Worm (Caenorhabditis elegans) whole organism, L4 larva: Measurements from ENCODE around the gene metl-6.
A peak's percentile ranks its signal among the peaks of the same experiment; 100 is the strongest.

Source experiments
- F10B5.3 ChIP-seq: sonication (generic microtip); optimal IDR thresholded peaks from 2 replicates; lab custom pipeline; 2016; ENCODE audit warnings: mild to moderate bottlenecking, missing genetic modification characterization, missing compliant biosample characterization
- F26F4.8 ChIP-seq: fragments of 200-800 bp; sonication (Bioruptor generic); conservative IDR thresholded peaks from 2 replicates; pipeline ENCODE4 v1.3.6; 2022; ENCODE audit warnings: missing genetic modification characterization, missing compliant biosample characterization
- F37D6.2 ChIP-seq: sonication (generic microtip); optimal IDR thresholded peaks from 2 replicates; lab custom pipeline; 2016; ENCODE audit warnings: mild to moderate bottlenecking, missing genetic modification characterization, missing compliant biosample characterization
- R02D3.7 ChIP-seq: fragments of 150-350 bp; sonication (generic microtip); optimal IDR thresholded peaks from 3 replicates; lab custom pipeline; 2014; ENCODE audit warnings: missing biosample characterization, missing genetic modification characterization
- T20F7.1 ChIP-seq: fragments of 200-800 bp; sonication (Bioruptor generic); optimal IDR thresholded peaks from 2 replicates; lab custom pipeline; 2018; ENCODE audit warnings: mild to moderate bottlenecking, missing genetic modification characterization, missing compliant biosample characterization
- Y48G9A.11 ChIP-seq: fragments of 200-800 bp; sonication (Bioruptor generic); IDR thresholded peaks from 2 replicates; pipeline ENCODE4 v1.3.6; 2022; ENCODE audit warnings: missing genetic modification reagents, missing genetic modification characterization, missing compliant biosample characterization
- ZK546.5 ChIP-seq, 2 experiments: sonication (generic microtip); optimal IDR thresholded peaks; 2 replicates each; lab custom pipeline; 2017; ENCODE audit warnings: missing biosample characterization in 2 of 2, missing genetic modification characterization in 2 of 2
- aha-1 ChIP-seq: fragments of 150-350 bp; peaks from one replicate; lab custom pipeline; 2014; ENCODE audit warnings: missing biosample characterization, missing genetic modification characterization
- aly-2 ChIP-seq: sonication (generic microtip); optimal IDR thresholded peaks from 2 replicates; lab custom pipeline; 2018; ENCODE audit warnings: missing biosample characterization, missing genetic modification characterization
- attf-4 ChIP-seq: sonication (generic microtip); optimal IDR thresholded peaks from 3 replicates; lab custom pipeline; 2017; ENCODE audit warnings: missing biosample characterization, missing genetic modification characterization
- ceh-28 ChIP-seq: fragments of 150-350 bp; optimal IDR thresholded peaks from 2 replicates; lab custom pipeline; 2014; ENCODE audit warnings: missing biosample characterization, missing genetic modification reagents, missing genetic modification characterization
- ceh-44 ChIP-seq: fragments of 200-800 bp; sonication (Bioruptor generic); IDR thresholded peaks from 2 replicates; pipeline ENCODE4 v1.3.6; 2022; ENCODE audit warnings: missing genetic modification reagents, missing genetic modification characterization, missing compliant biosample characterization
- ceh-62 ChIP-seq: sonication (generic microtip); optimal IDR thresholded peaks from 2 replicates; lab custom pipeline; 2017; ENCODE audit warnings: missing biosample characterization, missing genetic modification characterization
- ces-1 ChIP-seq: fragments of 150-350 bp; sonication (generic microtip); optimal IDR thresholded peaks from 4 replicates; lab custom pipeline; 2014; ENCODE audit warnings: missing biosample characterization, missing genetic modification reagents, missing genetic modification characterization
- daf-19 ChIP-seq: fragments of 200-800 bp; sonication (Bioruptor generic); conservative IDR thresholded peaks from 2 replicates; pipeline ENCODE4 v1.3.6; 2022; ENCODE audit warnings: missing genetic modification characterization, missing compliant biosample characterization
- daf-8 ChIP-seq: fragments of 200-800 bp; sonication (Bioruptor generic); IDR thresholded peaks from 2 replicates; pipeline ENCODE4 v1.3.6; 2022; ENCODE audit warnings: missing genetic modification characterization, missing compliant biosample characterization
- dmd-9 ChIP-seq: fragments of 200-800 bp; sonication (Bioruptor generic); IDR thresholded peaks from 2 replicates; pipeline ENCODE4 v1.3.6; 2022; ENCODE audit warnings: missing genetic modification reagents, missing genetic modification characterization, missing compliant biosample characterization
- dve-1 ChIP-seq: sonication (generic microtip); optimal IDR thresholded peaks from 2 replicates; lab custom pipeline; 2017; ENCODE audit warnings: antibody characterized with exemption, mild to moderate bottlenecking, missing genetic modification characterization, missing compliant biosample characterization; ENCODE audit not compliant: insufficient read depth
- egl-43 ChIP-seq: fragments of 200-800 bp; sonication (Bioruptor generic); IDR thresholded peaks from 2 replicates; pipeline ENCODE4 v1.3.6; 2022; ENCODE audit warnings: missing genetic modification reagents, missing genetic modification characterization, missing compliant biosample characterization
- hif-1 ChIP-seq, 2 experiments: sonication (generic microtip); optimal IDR thresholded peaks; 2 replicates each; lab custom pipeline; 2016 to 2017; ENCODE audit warnings: missing compliant biosample characterization in 2 of 2, missing genetic modification characterization in 2 of 2, missing genetic modification reagents in 2 of 2, missing genotype in 2 of 2, mild to moderate bottlenecking in 1 of 2
- hlh-30 ChIP-seq: sonication (generic microtip); optimal IDR thresholded peaks from 2 replicates; lab custom pipeline; 2017; ENCODE audit warnings: antibody characterized with exemption, mild to moderate bottlenecking, missing genetic modification characterization, missing compliant biosample characterization; ENCODE audit not compliant: insufficient read depth
- hmg-1.1 ChIP-seq: fragments of 200-800 bp; sonication (Bioruptor generic); IDR thresholded peaks from 2 replicates; pipeline ENCODE4 v1.3.6; 2022; ENCODE audit warnings: missing genetic modification reagents, missing genetic modification characterization, missing compliant biosample characterization
- lim-7 ChIP-seq: fragments of 200-800 bp; sonication (Bioruptor generic); IDR thresholded peaks from 2 replicates; pipeline ENCODE4 v1.3.6; 2022; ENCODE audit warnings: missing genetic modification characterization, missing compliant biosample characterization
- lin-13 ChIP-seq: fragments of 150-350 bp; optimal IDR thresholded peaks from 2 replicates; lab custom pipeline; 2014; ENCODE audit warnings: missing biosample characterization, missing genetic modification reagents, missing genetic modification characterization
- lin-29 ChIP-seq: fragments of 200-800 bp; sonication (Bioruptor generic); IDR thresholded peaks from 2 replicates; pipeline ENCODE4 v1.3.6; 2022; ENCODE audit warnings: missing genetic modification reagents, missing genetic modification characterization, missing compliant biosample characterization
- lir-3 ChIP-seq: sonication (generic microtip); optimal IDR thresholded peaks from 2 replicates; lab custom pipeline; 2016; ENCODE audit warnings: mild to moderate bottlenecking, missing genetic modification characterization, missing compliant biosample characterization
- lsy-2 ChIP-seq, 2 experiments: fragments of 150-350 bp in 1 of 2; sonication (generic microtip) in 1 of 2; optimal IDR thresholded peaks; 2 replicates each; lab custom pipeline; 2014 to 2017; ENCODE audit warnings: missing biosample characterization in 2 of 2, missing genetic modification characterization in 2 of 2
- madf-5 ChIP-seq, 2 experiments: fragments of 200-800 bp; sonication (Bioruptor generic); IDR thresholded peaks; 2 replicates each; pipeline ENCODE4 v1.3.6; 2022; ENCODE audit warnings: missing compliant biosample characterization in 2 of 2, missing genetic modification characterization in 2 of 2
- mdl-1 ChIP-seq, 2 experiments: fragments of 150-350 bp in 1 of 2; sonication (generic microtip) in 1 of 2; optimal IDR thresholded peaks; 2 replicates each; lab custom pipeline; 2014 to 2017; ENCODE audit warnings: missing biosample characterization in 2 of 2, missing genetic modification characterization in 2 of 2
- mdt-29 ChIP-seq: fragments of 200-800 bp; sonication (Bioruptor generic); IDR thresholded peaks from 2 replicates; pipeline ENCODE4 v1.3.6; 2022; ENCODE audit warnings: missing genetic modification reagents, missing genetic modification characterization, missing compliant biosample characterization
- mes-2 ChIP-seq: sonication (generic microtip); optimal IDR thresholded peaks from 2 replicates; lab custom pipeline; 2016; ENCODE audit warnings: missing genotype, mild to moderate bottlenecking, missing genetic modification characterization, missing compliant biosample characterization; ENCODE audit not compliant: poor library complexity, severe bottlenecking
- nhr-11 ChIP-seq: fragments of 150-350 bp; optimal IDR thresholded peaks from 2 replicates; lab custom pipeline; 2014; ENCODE audit warnings: missing biosample characterization, missing genetic modification characterization
- nhr-237 ChIP-seq: sonication (generic microtip); optimal IDR thresholded peaks from 2 replicates; lab custom pipeline; 2017; ENCODE audit warnings: missing biosample characterization, missing genetic modification characterization
- nhr-28 ChIP-seq: fragments of 150-350 bp; optimal IDR thresholded peaks from 2 replicates; lab custom pipeline; 2014; ENCODE audit warnings: missing biosample characterization, missing genetic modification characterization
- nhr-42 ChIP-seq: fragments of 200-800 bp; sonication (Bioruptor generic); IDR thresholded peaks from 2 replicates; pipeline ENCODE4 v1.3.6; 2022; ENCODE audit warnings: missing genetic modification characterization, missing compliant biosample characterization
- nhr-77 ChIP-seq: fragments of 150-350 bp; optimal IDR thresholded peaks from 2 replicates; lab custom pipeline; 2014; ENCODE audit warnings: missing biosample characterization, missing genetic modification characterization
- pha-4 ChIP-seq, 2 experiments: fragments of 150-350 bp in 1 of 2; fragments of 200-800 bp in 1 of 2; sonication (Bioruptor generic) in 1 of 2; IDR thresholded peaks in 1 of 2; optimal IDR thresholded peaks in 1 of 2; 2 replicates each; pipeline versions ENCODE4 v1.3.6 to Lab custom; 2014 to 2022; ENCODE audit warnings: missing genetic modification characterization in 2 of 2, missing genetic modification reagents in 2 of 2, missing biosample characterization in 1 of 2, missing compliant biosample characterization in 1 of 2
- php-3 ChIP-seq: fragments of 200-800 bp; sonication (Bioruptor generic); IDR thresholded peaks from 2 replicates; pipeline ENCODE4 v1.3.6; 2022; ENCODE audit warnings: missing genetic modification reagents, missing genetic modification characterization, missing compliant biosample characterization
- snpc-4 ChIP-seq: fragments of 150-350 bp; optimal IDR thresholded peaks from 2 replicates; lab custom pipeline; 2014; ENCODE audit warnings: missing biosample characterization, missing genetic modification characterization
- spr-1 ChIP-seq: sonication (generic microtip); optimal IDR thresholded peaks from 2 replicates; lab custom pipeline; 2016; ENCODE audit warnings: mild to moderate bottlenecking, missing genetic modification characterization, missing compliant biosample characterization
- tra-1 ChIP-seq: fragments of 200-800 bp; sonication (Bioruptor generic); IDR thresholded peaks from 2 replicates; pipeline ENCODE4 v1.3.6; 2022; ENCODE audit warnings: missing genetic modification reagents, missing genetic modification characterization, missing compliant biosample characterization
- unc-62 ChIP-seq, 3 experiments: fragments of 150-350 bp in 1 of 3; sonication (generic microtip); optimal IDR thresholded peaks in 2 of 3; peaks in 1 of 3; 1 replicate in 1 of 3; 2 replicates in 2 of 3; lab custom pipeline; 2014 to 2017; ENCODE audit warnings: missing biosample characterization in 3 of 3, missing genetic modification characterization in 3 of 3, missing genetic modification reagents in 3 of 3, missing genotype in 1 of 3
- vab-7 ChIP-seq: fragments of 200-800 bp; sonication (Bioruptor generic); IDR thresholded peaks from 2 replicates; pipeline ENCODE4 v1.3.6; 2022; ENCODE audit warnings: missing genetic modification reagents, missing genetic modification characterization, missing compliant biosample characterization
- zip-11 ChIP-seq: fragments of 200-800 bp; sonication (Bioruptor generic); IDR thresholded peaks from 2 replicates; pipeline ENCODE4 v1.3.6; 2022; ENCODE audit warnings: missing genetic modification characterization, missing compliant biosample characterization

metl-6 gene

ce11 chrIII:3957850-3958249, 36.3 kb upstream of the metl-6 start:
- TF ChIP-seq aha-1 (peak; percentile 60), ceh-28 (no peak)

- no peak for TF ChIP-seq F37D6.2 (tag; lab: Kevin White, UChicago)
- 0 out of 2 replicates have a peak, but pooled peaks have one; percentile 53 for TF ChIP-seq egl-43
- TF ChIP-seq attf-4: no peak
- TF ChIP-seq mes-2 (tag; lab: Kevin White, UChicago): no peak
- TF ChIP-seq nhr-28 (tag; lab: Kevin White, UChicago): no peak
- peak; percentile 1 for TF ChIP-seq snpc-4 (tag; lab: Kevin White, UChicago)
- TF ChIP-seq lsy-2 (tag; optimal IDR thresholded peaks at IDR 0.05; lab: Kevin White, UChicago): no peak
- no peak for TF ChIP-seq lir-3 (tag; lab: Kevin White, UChicago)
- no peak for TF ChIP-seq mdt-29 (GFP tag; lab: Robert Waterston, UW)
- no peak for TF ChIP-seq ceh-62 (tag; lab: Kevin White, UChicago)
- no peak for TF ChIP-seq daf-8 (GFP tag; lab: Robert Waterston, UW)
- no peak for TF ChIP-seq nhr-77 (tag; lab: Kevin White, UChicago)
- no peak for TF ChIP-seq lin-13 (GFP tag; lab: Kevin White, UChicago)
- no peak for TF ChIP-seq R02D3.7 (tag; lab: Kevin White, UChicago)
- TF ChIP-seq daf-19: 0 out of 2 replicates have a peak, but pooled peaks have one; percentile 62
- peak; percentile 18 for TF ChIP-seq aha-1
Measured at ce11 chrIII:3957119-3957739, 35.7 kb upstream of the metl-6 start.

ce11 chrIII:3956293-3956692, 34.8 kb upstream of the metl-6 start, which contains the start of gene F37A8.5:
TSS of gene F37A8.5 (plus strand) at chrIII:3956624.
- TF ChIP-seq Y48G9A.11 (GFP tag; lab: Robert Waterston, UW) (no peak), ceh-44 (no peak), madf-5 (GFP tag; IDR thresholded peaks at IDR 0.05; lab: Robert Waterston, UW) (no peak), tra-1 (GFP tag; lab: Robert Waterston, UW) (no peak), nhr-42 (GFP tag; lab: Robert Waterston, UW) (no peak), lsy-2 (tag; optimal IDR thresholded peaks at IDR 0.05; lab: Kevin White, UChicago) (peak in 1 of 2 experiments; percentile 10), ces-1 (GFP tag; lab: Kevin White, UChicago) (peak; percentile 15), F10B5.3 (tag; lab: Kevin White, UChicago) (no peak), daf-19 (no peak), dmd-9 (GFP tag; lab: Robert Waterston, UW) (no peak), vab-7 (GFP tag; lab: Robert Waterston, UW) (no peak)

- TF ChIP-seq hlh-30 (tag; lab: Kevin White, UChicago) (peak; percentile 84), lin-29 (GFP tag; lab: Robert Waterston, UW) (no peak), pha-4 (GFP tag; IDR thresholded peaks at IDR 0.05; lab: Robert Waterston, UW) (no peak), pha-4 (tag; optimal IDR thresholded peaks at IDR 0.05; lab: Kevin White, UChicago) (no peak), F26F4.8 (no peak), nhr-237 (tag; lab: Kevin White, UChicago) (no peak), aly-2 (no peak), ZK546.5 (tag; optimal IDR thresholded peaks at IDR 0.05; lab: Kevin White, UChicago) (no peak), nhr-77 (tag; lab: Kevin White, UChicago) (no peak), dve-1 (tag; lab: Kevin White, UChicago) (no peak), spr-1 (tag; lab: Kevin White, UChicago) (no peak), lsy-2 (tag; optimal IDR thresholded peaks at IDR 0.05; lab: Kevin White, UChicago) (peak in 1 of 2 experiments; percentile 69), hmg-1.1 (GFP tag; lab: Robert Waterston, UW) (peak; percentile 62), nhr-11 (tag; lab: Kevin White, UChicago) (peak; percentile 49), php-3 (GFP tag; lab: Robert Waterston, UW) (no peak), zip-11 (GFP tag; lab: Robert Waterston, UW) (no peak), T20F7.1 (no peak), lim-7 (GFP tag; lab: Robert Waterston, UW) (no peak), hif-1 (tag; optimal IDR thresholded peaks at IDR 0.05; lab: Kevin White, UChicago) (peak in 1 of 2 experiments; percentile 10), ces-1 (GFP tag; lab: Kevin White, UChicago) (no peak), mdl-1 (tag; optimal IDR thresholded peaks at IDR 0.05; lab: Kevin White, UChicago) (peak in 1 of 2 experiments; percentile 43), ceh-62 (tag; lab: Kevin White, UChicago) (no peak), unc-62 (GFP tag; optimal IDR thresholded peaks at IDR 0.05 in 1 of 2; lab: Kevin White, UChicago) (peak in 1 of 2 experiments; percentile 57), unc-62 (tag; optimal IDR thresholded peaks at IDR 0.05; lab: Kevin White, UChicago) (no peak)
Measured at ce11 chrIII:3955674-3956073, 34.2 kb upstream of the metl-6 start.
